Worm (Caenorhabditis elegans) whole organism, mixed stage, embryonic: ENCODE results near the gene Y71H2AM.3.

Source experiments
- lsy-2 ChIP-seq: fragments of 150-350 bp; optimal IDR thresholded peaks from 2 replicates; lab custom pipeline; 2014; ENCODE audit warnings: missing biosample characterization, missing genetic modification characterization
- nhr-237 ChIP-seq: fragments of 150-350 bp; optimal IDR thresholded peaks from 2 replicates; lab custom pipeline; 2014; ENCODE audit warnings: missing biosample characterization, missing genetic modification characterization
- nhr-28 ChIP-seq: fragments of 150-350 bp; optimal IDR thresholded peaks from 2 replicates; lab custom pipeline; 2014; ENCODE audit warnings: missing biosample characterization, missing genetic modification characterization
- nhr-76 ChIP-seq: sonication (generic microtip); optimal IDR thresholded peaks from 2 replicates; lab custom pipeline; 2017; ENCODE audit warnings: missing biosample characterization, missing genetic modification characterization
- snpc-4 ChIP-seq: fragments of 150-350 bp; optimal IDR thresholded peaks from 2 replicates; lab custom pipeline; 2014; ENCODE audit warnings: missing biosample characterization, missing genetic modification characterization
- unc-62 ChIP-seq: fragments of 150-350 bp; optimal IDR thresholded peaks from 2 replicates; lab custom pipeline; 2014; ENCODE audit warnings: missing biosample characterization, missing genetic modification reagents, missing genetic modification characterization

- TF ChIP-seq nhr-76 (tag; lab: Kevin White, UChicago) = no peak
- TF ChIP-seq lsy-2 (tag; lab: Kevin White, UChicago) = no peak
- TF ChIP-seq nhr-28 (tag; lab: Kevin White, UChicago) = no peak
- TF ChIP-seq nhr-237 = no peak
- no peak for TF ChIP-seq snpc-4 (tag; lab: Kevin White, UChicago)
- TF ChIP-seq unc-62 (GFP tag; lab: Kevin White, UChicago) = no peak
Measured at ce11 chrIII:2816205-2816923, 11.1 kb downstream of the Y71H2AM.3 start.
